Fruit fly (Drosophila melanogaster) Kc167 (cell line): ENCODE data around the gene Cyp318a1.

Experiments used
- Myc ChIP-seq: fragments of >200 bp; optimal IDR thresholded peaks from 2 replicates; lab custom pipeline; 2017; ENCODE audit warnings: missing external identifiers
- Sin3A ChIP-seq: fragments of >200 bp; optimal IDR thresholded peaks from 2 replicates; lab custom pipeline; 2018; ENCODE audit warnings: missing external identifiers
- h ChIP-seq: fragments of >200 bp; optimal IDR thresholded peaks from 3 replicates; lab custom pipeline; 2018; ENCODE audit warnings: missing external identifiers
- insv ChIP-seq: fragments of >200 bp; optimal IDR thresholded peaks from 3 replicates; lab custom pipeline; 2018; ENCODE audit warnings: missing external identifiers
- psq ChIP-seq: fragments of >200 bp; optimal IDR thresholded peaks from 2 replicates; lab custom pipeline; 2017; ENCODE audit warnings: missing external identifiers
- ttk ChIP-seq: sonication (Bioruptor generic); optimal IDR thresholded peaks from 2 replicates; lab custom pipeline; 2017; ENCODE audit warnings: missing external identifiers

Gene Cyp318a1

DNA sequence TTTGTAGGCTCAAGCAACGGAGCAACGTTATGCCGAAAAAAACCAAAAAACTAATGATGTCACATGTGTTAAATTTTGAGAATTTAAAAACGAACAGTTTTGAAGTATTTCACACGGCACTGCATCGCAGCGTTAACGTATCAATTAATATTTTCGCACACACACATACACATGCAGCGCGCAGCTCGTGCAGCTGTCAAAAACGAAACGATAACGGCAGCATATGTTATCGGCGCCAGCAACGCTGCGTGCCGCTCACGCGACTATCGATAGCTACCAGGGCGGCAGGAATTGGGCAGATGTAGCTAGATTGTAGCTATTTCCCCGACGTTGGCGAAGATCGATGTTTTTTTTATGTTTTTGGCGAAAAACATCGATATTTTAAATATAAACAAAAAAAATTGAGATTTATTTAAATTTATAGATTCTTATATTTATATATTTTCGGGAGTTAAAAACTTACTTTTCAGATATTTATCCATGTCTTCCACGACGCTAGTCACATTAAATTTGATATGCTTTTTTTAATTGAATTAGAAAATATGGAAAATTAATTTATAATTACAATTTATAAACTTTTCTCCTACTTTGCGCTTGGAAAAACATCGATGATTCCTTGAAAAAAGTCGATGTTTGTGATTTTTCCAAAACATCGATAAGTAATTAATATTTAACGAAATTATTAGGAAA is 3.5 kb upstream of the Cyp318a1 start, which contains the start of gene Usp7:
Usp7 (minus strand) TSS at position 208 of the 690 bp plus-strand sequence.
- TF ChIP-seq Sin3A (lab: Kevin White, UChicago) (no peak), psq (lab: Kevin White, UChicago) (no peak), h (lab: Kevin White, UChicago) (no peak), insv (no peak), Myc (lab: Kevin White, UChicago) (no peak)

DNA sequence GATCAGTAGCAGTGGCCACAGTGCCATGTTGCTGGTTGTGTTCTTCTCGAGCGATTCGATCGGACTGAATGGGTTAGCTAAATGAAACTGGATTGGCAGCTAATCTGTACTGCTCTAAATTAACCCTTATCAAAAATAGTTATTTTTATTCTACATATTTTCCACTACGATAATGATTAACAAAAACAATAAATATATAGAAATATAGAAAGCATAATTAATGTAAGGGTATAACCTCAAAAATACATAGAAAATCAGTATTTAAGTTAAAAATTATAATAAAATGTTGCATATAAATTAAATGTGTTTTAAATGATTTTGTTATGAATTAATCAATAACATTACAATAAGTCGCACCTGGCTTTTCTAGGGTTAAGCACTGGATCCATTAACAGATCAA is 1.0 kb upstream of the Cyp318a1 start, which contains the start of gene Cyp311a1:
Cyp311a1 (minus strand) TSS at position 66 of the 400 bp plus-strand sequence.
- no peak for TF ChIP-seq Myc (lab: Kevin White, UChicago)

DNA sequence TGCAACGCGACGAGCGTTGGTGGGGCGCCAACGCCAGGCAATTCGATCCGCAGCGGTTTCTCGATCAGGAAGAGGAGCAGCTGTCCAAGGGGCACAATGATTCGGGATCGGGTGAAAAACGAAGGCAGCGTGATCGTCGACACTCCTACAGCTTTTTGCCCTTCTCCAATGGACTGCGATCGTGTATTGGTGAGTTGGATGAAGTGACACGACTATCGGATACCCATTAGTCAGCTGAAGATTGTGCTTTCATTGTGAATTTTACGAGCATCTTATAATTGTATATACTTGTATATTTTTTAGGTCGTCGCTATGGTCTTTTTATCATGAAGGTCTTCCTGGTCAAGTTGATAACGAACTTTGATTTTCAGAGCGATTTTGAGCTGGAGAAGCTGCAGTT is 2.3 kb downstream of the Cyp318a1 start:
- TF ChIP-seq psq (lab: Kevin White, UChicago) (no peak), Sin3A (lab: Kevin White, UChicago) (no peak), Myc (lab: Kevin White, UChicago) (no peak), h (lab: Kevin White, UChicago) (no peak), ttk (lab: Kevin White, UChicago) (no peak), insv (no peak)

DNA sequence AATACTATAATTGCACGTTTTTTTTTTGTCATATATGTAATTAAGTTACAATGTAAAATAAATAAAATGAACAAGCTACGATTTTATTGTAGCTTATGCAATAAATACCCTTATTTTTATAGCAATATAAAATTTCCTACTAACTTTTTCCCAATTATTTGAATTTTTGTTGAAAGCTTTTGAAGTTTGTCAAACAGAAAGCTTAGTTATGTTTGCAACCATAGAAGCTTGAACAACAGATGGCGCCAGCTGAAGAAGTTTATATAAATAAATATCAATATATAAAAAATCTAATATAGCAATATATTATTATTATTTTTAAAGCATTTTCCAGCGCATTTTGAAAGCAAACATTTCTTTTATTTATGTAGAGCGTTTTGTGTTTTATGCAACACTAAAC is 2.8 kb downstream of the Cyp318a1 start:
- TF ChIP-seq ttk (lab: Kevin White, UChicago) (no peak), h (lab: Kevin White, UChicago) (no peak)

DNA sequence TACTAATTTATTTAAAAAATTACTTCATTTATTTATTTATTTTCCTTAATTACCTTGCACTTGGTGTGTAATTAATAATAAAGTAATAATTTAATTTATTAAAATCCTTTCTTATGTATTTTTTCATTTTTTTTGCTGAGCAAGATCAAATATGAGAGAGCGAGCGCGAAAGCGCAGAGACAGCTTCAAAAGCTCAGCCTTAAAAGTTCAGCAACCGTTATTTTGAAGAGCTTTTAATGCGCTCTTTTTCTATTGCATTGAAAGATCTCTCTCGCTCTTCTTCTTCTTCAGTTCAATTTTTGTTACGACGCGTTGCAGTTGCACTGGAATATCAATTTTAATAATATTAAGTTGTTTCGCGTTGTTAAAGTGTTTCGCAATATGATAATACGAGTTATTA is 11.0 kb downstream of the Cyp318a1 start, which contains the start of gene Ten-a:
Ten-a (plus strand) TSS at position 301 of the 400 bp plus-strand sequence.
- TF ChIP-seq insv = no peak
- no peak for TF ChIP-seq ttk (lab: Kevin White, UChicago)
- no peak for TF ChIP-seq Sin3A (lab: Kevin White, UChicago)
- TF ChIP-seq psq (lab: Kevin White, UChicago) = no peak
- TF ChIP-seq h (lab: Kevin White, UChicago) = no peak
- no peak for TF ChIP-seq Myc (lab: Kevin White, UChicago)

DNA sequence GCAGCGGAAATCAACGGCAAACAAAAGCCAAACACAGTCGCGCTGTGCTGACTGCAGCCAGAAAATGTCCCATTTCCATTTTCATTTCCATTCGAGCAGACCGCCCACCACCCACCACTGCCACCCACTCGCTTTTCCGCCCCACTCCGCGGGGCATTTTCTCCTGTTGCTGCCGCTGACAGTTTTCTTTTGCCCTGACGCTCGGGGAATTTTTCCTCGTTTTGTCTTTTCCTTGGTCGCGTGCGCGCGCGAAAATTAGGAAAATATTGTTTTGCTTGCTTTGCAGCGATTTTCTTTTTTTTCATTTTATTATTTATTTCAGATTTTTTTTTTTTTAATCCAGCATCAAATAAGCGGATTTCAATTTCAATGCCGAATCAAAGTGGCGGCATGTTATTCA is 17.9 kb downstream of the Cyp318a1 start:
- TF ChIP-seq Myc (lab: Kevin White, UChicago) = no peak
- no peak for TF ChIP-seq ttk (lab: Kevin White, UChicago)
- TF ChIP-seq Sin3A (lab: Kevin White, UChicago) = no peak
- TF ChIP-seq h (lab: Kevin White, UChicago) = no peak
- TF ChIP-seq psq (lab: Kevin White, UChicago) = no peak
- TF ChIP-seq insv = no peak

DNA sequence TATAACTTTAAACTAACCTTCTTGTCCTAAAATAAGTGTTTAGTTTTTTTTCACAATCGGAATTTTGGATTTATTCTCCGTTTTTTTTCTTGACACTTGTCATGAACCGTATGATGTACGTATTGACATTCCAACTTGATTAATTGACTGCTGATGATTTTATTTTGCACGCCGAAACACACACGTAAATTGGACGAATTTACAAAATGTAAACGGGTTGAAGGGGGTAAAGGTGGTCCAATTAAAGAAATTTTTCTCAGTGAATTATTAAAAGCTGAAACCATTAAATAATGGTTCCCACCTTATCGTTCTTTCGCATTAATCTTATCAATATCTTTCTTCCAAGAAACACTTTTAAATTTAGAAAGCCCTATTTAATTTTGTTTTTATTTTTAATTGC is 24.1 kb downstream of the Cyp318a1 start, which contains the start of gene Uch-L5R:
Uch-L5R (minus strand) TSS at position 101 of the 400 bp plus-strand sequence.
- TF ChIP-seq psq (lab: Kevin White, UChicago) (no peak), insv (no peak)

DNA sequence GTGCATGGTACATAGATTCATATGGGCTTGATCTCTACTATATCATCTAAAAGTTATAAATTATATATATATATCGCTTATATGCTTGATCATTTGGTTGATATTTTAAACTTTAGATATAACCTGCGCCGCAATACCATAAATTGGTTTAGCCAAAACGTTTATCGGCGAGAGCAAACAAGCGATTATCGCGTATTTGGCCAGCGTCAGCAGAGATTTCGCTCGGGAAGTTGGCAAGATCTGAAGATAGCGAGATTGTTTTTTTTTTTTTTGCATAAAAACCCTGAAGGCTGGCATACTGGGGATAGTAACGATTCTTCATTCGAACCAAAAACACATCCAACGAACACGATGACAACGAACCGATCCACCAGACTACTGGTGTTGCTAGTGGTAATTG is 27.1 kb downstream of the Cyp318a1 start, which contains the start of gene Muc11A:
Muc11A (plus strand) TSS at position 301 of the 400 bp plus-strand sequence.
- no peak for TF ChIP-seq insv
- no peak for TF ChIP-seq Sin3A (lab: Kevin White, UChicago)
- no peak for TF ChIP-seq h (lab: Kevin White, UChicago)
- no peak for TF ChIP-seq psq (lab: Kevin White, UChicago)

DNA sequence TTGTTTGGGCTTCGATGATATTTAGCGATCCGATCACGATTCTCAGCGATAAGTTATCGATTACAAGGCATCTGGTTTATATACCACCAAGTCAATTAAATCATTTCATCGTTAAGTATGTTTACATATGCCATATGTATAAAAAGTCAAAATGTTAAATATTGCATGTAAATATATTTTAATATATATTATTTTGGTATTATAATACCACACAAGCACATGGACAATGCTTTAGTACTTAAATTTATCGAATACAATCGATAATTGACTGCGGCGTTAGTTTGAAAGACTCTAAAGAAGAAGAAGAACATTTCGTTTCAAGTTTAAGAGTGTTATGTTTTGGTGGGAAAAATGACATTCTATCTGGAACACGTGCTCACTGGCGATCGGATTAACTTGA is 37.7 kb downstream of the Cyp318a1 start, which contains the start of gene CG34323:
CG34323 (plus strand) TSS at position 301 of the 400 bp plus-strand sequence.
- TF ChIP-seq h (lab: Kevin White, UChicago) (no peak), ttk (lab: Kevin White, UChicago) (no peak), psq (lab: Kevin White, UChicago) (no peak), insv (no peak), Sin3A (lab: Kevin White, UChicago) (no peak), Myc (lab: Kevin White, UChicago) (no peak)

DNA sequence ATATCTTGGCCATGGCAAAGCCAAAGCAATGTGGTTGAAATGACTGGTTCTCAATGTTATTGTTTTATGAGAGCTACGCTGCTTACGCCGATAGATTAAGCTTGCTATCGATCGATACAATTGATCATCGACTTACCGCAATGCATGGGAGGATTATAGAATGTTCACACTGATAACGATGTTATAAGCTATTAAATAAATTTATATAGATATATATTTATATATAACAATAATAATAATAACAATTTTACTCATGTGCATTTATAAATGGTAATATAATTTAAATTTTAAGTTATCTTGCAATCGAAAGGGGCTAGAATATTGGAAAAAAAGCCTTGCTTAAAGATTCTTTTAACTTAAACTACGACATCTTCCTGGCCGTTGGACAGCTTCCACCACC is 40.3 kb downstream of the Cyp318a1 start, which contains the start of gene moon:
moon (minus strand) TSS at position 101 of the 400 bp plus-strand sequence.
- no peak for TF ChIP-seq insv
- no peak for TF ChIP-seq Sin3A (lab: Kevin White, UChicago)
- TF ChIP-seq psq (lab: Kevin White, UChicago) = no peak
- no peak for TF ChIP-seq Myc (lab: Kevin White, UChicago)
- TF ChIP-seq ttk (lab: Kevin White, UChicago) = no peak
- no peak for TF ChIP-seq h (lab: Kevin White, UChicago)

DNA sequence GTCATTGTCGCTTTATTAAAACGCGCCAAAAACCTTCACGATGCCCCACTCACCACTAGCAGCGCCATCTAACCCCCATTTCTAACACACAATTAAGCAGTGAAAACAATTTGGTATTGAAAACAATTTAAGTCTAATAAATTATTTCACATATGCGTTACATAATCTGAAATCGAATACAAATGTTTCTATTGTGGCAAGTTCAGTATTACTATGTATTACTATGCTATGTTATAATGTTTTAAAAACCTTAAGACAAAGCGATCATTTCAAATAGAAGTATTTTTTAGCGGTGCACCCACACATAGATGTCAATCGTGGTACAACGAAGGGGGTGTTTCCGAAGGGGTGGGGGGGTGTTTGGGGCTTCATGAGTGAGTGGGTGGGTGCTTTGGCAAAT is 41.2 kb downstream of the Cyp318a1 start:
- no peak for TF ChIP-seq h (lab: Kevin White, UChicago)
- TF ChIP-seq ttk (lab: Kevin White, UChicago) = no peak
- no peak for TF ChIP-seq Sin3A (lab: Kevin White, UChicago)
- TF ChIP-seq psq (lab: Kevin White, UChicago) = no peak
- no peak for TF ChIP-seq insv
- no peak for TF ChIP-seq Myc (lab: Kevin White, UChicago)

DNA sequence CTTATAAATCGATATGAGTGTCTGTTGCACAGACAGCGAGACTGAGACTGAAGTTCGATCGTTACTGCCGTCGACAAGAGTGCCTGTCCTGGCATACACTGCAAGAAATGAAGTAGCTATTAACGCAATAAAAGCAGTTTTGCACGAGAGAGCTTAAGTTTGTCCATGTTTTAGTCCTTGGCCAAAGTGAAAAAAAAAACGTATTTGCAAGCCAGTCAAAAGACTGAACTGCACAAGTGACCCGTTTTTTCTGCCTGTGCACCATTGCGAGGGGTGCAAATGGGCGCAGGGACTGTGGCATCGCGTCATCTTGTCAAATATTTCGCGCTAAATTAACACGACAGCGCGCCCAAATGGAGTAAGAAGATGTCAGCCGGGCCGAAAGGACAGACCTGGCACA is 43.1 kb downstream of the Cyp318a1 start:
- TF ChIP-seq Myc (lab: Kevin White, UChicago) (no peak), ttk (lab: Kevin White, UChicago) (no peak)

DNA sequence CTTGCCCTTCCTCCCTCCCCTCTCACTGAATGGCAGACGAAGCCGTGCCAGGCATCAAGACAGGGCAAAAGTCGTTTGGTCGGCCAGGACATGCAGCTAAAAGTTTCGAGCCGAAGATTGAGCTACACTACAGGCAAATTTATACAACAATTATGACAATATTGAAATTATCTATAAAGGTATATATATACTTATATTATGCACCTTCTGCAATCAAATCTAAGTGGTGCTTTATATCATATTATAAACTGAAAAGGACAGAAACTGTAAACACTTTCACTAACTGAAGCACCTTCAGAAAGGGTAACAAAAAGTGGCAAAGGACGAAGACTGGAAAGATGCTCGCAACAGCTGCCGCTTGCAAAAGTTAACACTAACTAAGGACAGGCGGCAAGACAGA is 43.8 kb downstream of the Cyp318a1 start:
- TF ChIP-seq Myc (lab: Kevin White, UChicago) (no peak), h (lab: Kevin White, UChicago) (no peak), ttk (lab: Kevin White, UChicago) (no peak), insv (no peak), psq (lab: Kevin White, UChicago) (no peak), Sin3A (lab: Kevin White, UChicago) (no peak)
